Worm (Caenorhabditis elegans) whole organism, L3 larva: Measurements from ENCODE around the gene tag-329.

ENCODE experiments used
- fkh-10 ChIP-seq: sonication (generic microtip); optimal IDR thresholded peaks from 2 replicates; lab custom pipeline; 2017; ENCODE audit warnings: missing biosample characterization, missing genetic modification reagents, missing genetic modification characterization
- lin-15B ChIP-seq: fragments of 150-350 bp; optimal IDR thresholded peaks from 2 replicates; lab custom pipeline; 2014; ENCODE audit warnings: missing biosample characterization, missing genetic modification characterization
- nhr-77 ChIP-seq: fragments of 150-350 bp; optimal IDR thresholded peaks from 2 replicates; lab custom pipeline; 2014; ENCODE audit warnings: missing biosample characterization, missing genetic modification characterization

DNA sequence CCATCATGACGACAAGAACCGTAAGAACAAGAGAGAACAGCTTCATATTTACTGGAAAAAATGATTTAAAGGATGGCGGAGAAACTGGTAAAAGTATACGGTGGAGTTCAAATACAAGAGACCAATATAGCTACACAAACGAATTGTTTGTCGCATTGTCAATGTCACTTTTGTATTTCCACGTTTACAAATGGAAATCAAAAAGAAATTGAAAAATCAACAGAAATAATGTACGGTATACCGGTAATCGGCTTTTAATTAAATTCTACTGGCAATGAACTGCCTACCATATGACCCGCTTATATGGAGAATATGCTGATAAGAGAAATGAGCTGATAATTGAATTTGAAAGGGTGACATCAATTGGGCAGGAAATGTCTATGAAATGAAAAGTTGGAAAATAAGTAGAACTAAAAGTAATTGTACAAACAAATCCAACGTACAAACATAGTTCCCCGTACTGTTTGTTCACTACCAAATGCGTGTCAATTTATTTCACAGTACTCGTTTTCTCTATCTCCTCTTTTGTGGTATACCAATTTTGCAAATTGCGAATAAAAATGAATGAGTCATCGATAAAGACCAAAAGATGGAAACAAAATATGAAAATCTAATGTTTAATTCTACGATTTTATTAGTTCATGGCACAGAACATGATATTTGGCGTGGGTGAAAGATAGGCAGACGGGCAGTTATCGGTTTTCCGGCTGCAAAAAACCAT is 43.1 kb upstream of the tag-329 start, which contains the start of gene K06A4.7:
- TF ChIP-seq nhr-77 (tag; lab: Kevin White, UChicago) (no peak), fkh-10 (GFP tag; lab: Kevin White, UChicago) (no peak), lin-15B (tag; lab: Kevin White, UChicago) (no peak)
